Worm (Caenorhabditis elegans) whole organism, L3 larva: ENCODE measurements around the gene F19G12.9.
"Not testable (repeated sequence)": the region's sequence is repeated elsewhere in the genome, so short reads cannot be mapped to it uniquely, and the experiment has no call there.

Experiments used
- lin-15B ChIP-seq: fragments of 150-350 bp; optimal IDR thresholded peaks from 2 replicates; lab custom pipeline; 2014; ENCODE audit warnings: missing biosample characterization, missing genetic modification characterization
- nhr-237 ChIP-seq: fragments of 150-350 bp; optimal IDR thresholded peaks from 2 replicates; lab custom pipeline; 2014; ENCODE audit warnings: missing biosample characterization, missing genetic modification characterization
- nhr-25 ChIP-seq: sonication (generic microtip); optimal IDR thresholded peaks from 2 replicates; lab custom pipeline; 2017; ENCODE audit warnings: missing biosample characterization, missing genetic modification characterization
- nhr-77 ChIP-seq: fragments of 150-350 bp; optimal IDR thresholded peaks from 2 replicates; lab custom pipeline; 2014; ENCODE audit warnings: missing biosample characterization, missing genetic modification characterization
- pha-4 ChIP-seq: fragments of 150-350 bp; optimal IDR thresholded peaks from 2 replicates; lab custom pipeline; 2014; ENCODE audit warnings: missing biosample characterization, missing genetic modification reagents, missing genetic modification characterization
- skn-1 ChIP-seq: fragments of 150-350 bp; optimal IDR thresholded peaks from 2 replicates; lab custom pipeline; 2014; ENCODE audit warnings: missing biosample characterization, missing genetic modification characterization
- zag-1 ChIP-seq: fragments of 150-350 bp; optimal IDR thresholded peaks from 2 replicates; lab custom pipeline; 2014; ENCODE audit warnings: missing biosample characterization, missing genetic modification characterization

- TF ChIP-seq skn-1 (tag; lab: Kevin White, UChicago); pha-4 (tag; lab: Kevin White, UChicago); nhr-25 (tag; lab: Kevin White, UChicago); lin-15B (tag; lab: Kevin White, UChicago); nhr-237; zag-1; nhr-77: not testable (repeated sequence)
These were observed 11.7 kb downstream of the F19G12.9 start, which contains the start of gene F19G12.1 for ce11 chrX:1430707-1431106.
